Worm (Caenorhabditis elegans): ENCODE measurements around the gene F56H9.9.

F56H9.9 gene

DNA sequence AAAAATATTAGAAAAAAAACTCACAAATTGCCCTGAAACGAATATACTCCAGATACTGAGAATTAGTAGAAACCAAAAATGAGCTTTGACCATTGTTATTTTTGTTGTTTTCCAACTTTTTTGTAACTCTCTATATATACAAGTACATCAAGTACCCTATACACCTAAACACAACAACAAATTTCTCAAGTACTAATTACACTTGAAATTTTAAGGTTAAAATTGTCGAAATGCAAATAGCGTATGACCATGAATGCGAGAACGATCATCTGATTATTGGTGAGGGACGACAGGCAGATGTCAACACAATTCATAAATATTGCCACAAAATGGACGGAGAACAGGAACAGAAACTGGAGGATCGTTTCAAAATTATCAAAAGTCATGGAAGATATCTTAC lies at the start of gene F56H9.9:
Gene F56H9.9, minus strand, starts transcription at position 101 of the 400 bp plus-strand sequence.
- no peak for TF ChIP-seq nhr-2 (tag; optimal IDR thresholded peaks at IDR 0.05)
- no peak for TF ChIP-seq unc-62 (GFP tag; optimal IDR thresholded peaks at IDR 0.05)
- no peak for TF ChIP-seq ceh-83 (GFP tag; optimal IDR thresholded peaks at IDR 0.05)
- TF ChIP-seq ceh-39 (tag; optimal IDR thresholded peaks at IDR 0.05), result no peak
- no peak for TF ChIP-seq mls-2 (tag; optimal IDR thresholded peaks at IDR 0.05)
- TF ChIP-seq ces-1 (GFP tag; optimal IDR thresholded peaks at IDR 0.05), result no peak
- no peak for TF ChIP-seq mab-5 (tag; optimal IDR thresholded peaks at IDR 0.05)
- TF ChIP-seq cnd-1 (tag; optimal IDR thresholded peaks at IDR 0.05), result no peak
- TF ChIP-seq pha-4 (tag; optimal IDR thresholded peaks at IDR 0.05), result no peak
- no peak for TF ChIP-seq blmp-1 (tag; optimal IDR thresholded peaks at IDR 0.05)
- no peak for TF ChIP-seq nhr-76 (tag; optimal IDR thresholded peaks at IDR 0.05)
- no peak for TF ChIP-seq nhr-237 (tag; optimal IDR thresholded peaks at IDR 0.05)
- no peak for TF ChIP-seq bed-3 (GFP tag; optimal IDR thresholded peaks at IDR 0.05)
- TF ChIP-seq nhr-28 (tag; optimal IDR thresholded peaks at IDR 0.05), result no peak
- no peak for TF ChIP-seq mep-1 (tag; optimal IDR thresholded peaks at IDR 0.05)
- TF ChIP-seq hlh-1 (tag; optimal IDR thresholded peaks at IDR 0.05), result no peak
- TF ChIP-seq elt-1 (tag; optimal IDR thresholded peaks at IDR 0.05; ENCODE audit: borderline replicate concordance, insufficient read depth), result no peak
- TF ChIP-seq unc-39 (tag; optimal IDR thresholded peaks at IDR 0.05), result no peak

DNA sequence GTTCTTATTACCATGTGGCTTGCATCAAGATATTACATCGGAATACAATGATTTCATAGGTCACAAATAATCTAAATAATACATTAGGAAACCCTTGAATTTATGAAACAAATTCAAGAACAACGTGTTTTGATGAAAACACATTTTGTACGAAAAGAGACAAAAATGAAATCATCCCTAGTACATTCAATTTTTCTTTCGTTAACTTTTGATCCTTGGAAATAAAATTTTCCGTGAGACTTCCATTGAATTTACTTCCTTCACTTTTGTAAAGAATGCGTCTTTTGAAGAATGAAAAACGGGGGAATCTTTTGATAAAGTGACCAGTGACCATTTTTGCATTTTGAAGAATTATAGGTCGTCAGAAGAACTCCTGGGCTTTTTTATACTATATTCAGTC lies 49.5 kb upstream of the F56H9.9 start:
- TF ChIP-seq blmp-1 (tag; optimal IDR thresholded peaks at IDR 0.05) (no peak), cnd-1 (tag; optimal IDR thresholded peaks at IDR 0.05) (no peak), mab-5 (tag; optimal IDR thresholded peaks at IDR 0.05) (no peak), M03D4.4 (tag; optimal IDR thresholded peaks at IDR 0.05) (no peak), ztf-11 (tag; optimal IDR thresholded peaks at IDR 0.05) (no peak), sem-2 (GFP tag; optimal IDR thresholded peaks at IDR 0.05) (no peak), snpc-4 (tag; optimal IDR thresholded peaks at IDR 0.05) (no peak), ceh-43 (GFP tag; optimal IDR thresholded peaks at IDR 0.05) (no peak), elt-1 (tag; optimal IDR thresholded peaks at IDR 0.05; ENCODE audit: borderline replicate concordance, insufficient read depth) (no peak), elt-3 (tag; optimal IDR thresholded peaks at IDR 0.05) (no peak), ham-2 (GFP tag; optimal IDR thresholded peaks at IDR 0.05) (no peak), pha-4 (tag; optimal IDR thresholded peaks at IDR 0.05) (no peak), lsy-2 (tag; optimal IDR thresholded peaks at IDR 0.05) (no peak), nhr-2 (tag; optimal IDR thresholded peaks at IDR 0.05) (no peak), unc-39 (tag; optimal IDR thresholded peaks at IDR 0.05) (no peak), unc-62 (GFP tag; optimal IDR thresholded peaks at IDR 0.05) (no peak), ceh-83 (GFP tag; optimal IDR thresholded peaks at IDR 0.05) (no peak)

DNA sequence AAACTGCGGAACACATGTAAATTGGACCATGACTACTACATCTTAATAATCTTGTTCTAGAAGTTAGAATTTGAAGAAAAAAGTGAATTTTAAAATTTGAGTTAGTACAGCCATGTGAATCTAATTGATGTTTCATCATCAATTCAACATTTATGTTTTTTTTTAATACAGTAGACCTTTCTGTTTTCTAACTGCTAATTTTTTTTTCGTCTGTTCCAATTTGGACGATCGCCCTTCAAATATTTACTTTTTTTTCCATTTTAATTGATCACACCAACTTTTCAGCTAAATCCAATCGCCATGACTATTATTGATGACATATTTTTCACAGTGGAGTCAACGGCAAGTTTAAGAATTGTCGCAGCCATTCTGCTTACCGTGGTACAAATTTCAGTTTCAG lies 46.3 kb upstream of the F56H9.9 start, which contains the start of gene srx-116:
Gene srx-116, plus strand, starts transcription at position 301 of the 400 bp plus-strand sequence.
- TF ChIP-seq drap-1 (GFP tag; optimal IDR thresholded peaks at IDR 0.05) (no peak), ham-2 (GFP tag; optimal IDR thresholded peaks at IDR 0.05) (no peak), M03D4.4 (tag; optimal IDR thresholded peaks at IDR 0.05) (no peak), unc-120 (tag; optimal IDR thresholded peaks at IDR 0.05; ENCODE audit: poor library complexity, severe bottlenecking) (no peak), pha-4 (tag; optimal IDR thresholded peaks at IDR 0.05) (no peak), hlh-1 (tag; optimal IDR thresholded peaks at IDR 0.05) (no peak), elt-3 (tag; optimal IDR thresholded peaks at IDR 0.05) (no peak), nhr-76 (tag; optimal IDR thresholded peaks at IDR 0.05) (no peak), nhr-237 (tag; optimal IDR thresholded peaks at IDR 0.05) (no peak), ceh-83 (GFP tag; optimal IDR thresholded peaks at IDR 0.05) (no peak)

DNA sequence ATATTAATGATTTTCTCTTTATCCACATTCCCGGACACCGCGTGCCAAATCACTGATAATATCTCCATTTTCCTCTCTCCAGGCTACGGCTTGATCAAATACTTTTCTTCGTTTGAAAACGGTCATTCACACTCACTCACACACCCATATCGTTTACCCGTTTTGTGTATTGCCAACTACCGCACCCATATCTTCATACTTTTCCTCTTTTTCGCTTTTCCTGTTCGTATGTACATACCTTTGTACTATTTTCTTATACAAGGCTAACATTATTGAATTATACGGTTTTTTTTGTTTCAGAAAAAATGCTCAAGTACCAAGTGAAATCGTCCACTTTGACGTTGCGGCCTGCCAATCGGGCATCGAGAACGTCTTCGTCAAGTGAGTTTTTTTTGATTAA lies 43.7 kb upstream of the F56H9.9 start, which contains the start of gene W05B10.4:
Gene W05B10.4, plus strand, starts transcription at position 301 of the 400 bp plus-strand sequence.
- TF ChIP-seq nhr-76 (tag; optimal IDR thresholded peaks at IDR 0.05) (no peak), unc-120 (tag; optimal IDR thresholded peaks at IDR 0.05; ENCODE audit: poor library complexity, severe bottlenecking) (no peak), flh-1 (GFP tag; optimal IDR thresholded peaks at IDR 0.05) (no peak), nhr-12 (tag; optimal IDR thresholded peaks at IDR 0.05) (no peak), nhr-237 (tag; optimal IDR thresholded peaks at IDR 0.05) (no peak), unc-39 (tag; optimal IDR thresholded peaks at IDR 0.05) (no peak), ham-2 (GFP tag; optimal IDR thresholded peaks at IDR 0.05) (no peak), cnd-1 (tag; optimal IDR thresholded peaks at IDR 0.05) (no peak), ceh-39 (tag; optimal IDR thresholded peaks at IDR 0.05) (no peak), lin-32 (GFP tag; optimal IDR thresholded peaks at IDR 0.05) (no peak), elt-3 (tag; optimal IDR thresholded peaks at IDR 0.05) (no peak), sptf-1 (tag; optimal IDR thresholded peaks at IDR 0.05) (no peak), lin-13 (tag; optimal IDR thresholded peaks at IDR 0.05) (no peak), ceh-43 (GFP tag; optimal IDR thresholded peaks at IDR 0.05) (no peak)
